Fruit fly (Drosophila melanogaster): ENCODE data around the gene CG4313.

Gene CG4313

dm6 chrX:2010010-2010873 lies 31.4 kb upstream of the CG4313 start, which contains the start of gene east (continued):
- no peak for TF ChIP-seq CG4318 (GFP tag; optimal IDR thresholded peaks at IDR 0.05)
- no peak for TF ChIP-seq dac (GFP tag; optimal IDR thresholded peaks at IDR 0.05)
- TF ChIP-seq Eip75B (GFP tag; optimal IDR thresholded peaks at IDR 0.05): no peak
- TF ChIP-seq CG3919 (GFP tag; optimal IDR thresholded peaks at IDR 0.05): no peak
- TF ChIP-seq svp (GFP tag): no peak
- peak; percentile 7 for TF ChIP-seq Blimp-1 (GFP tag; optimal IDR thresholded peaks at IDR 0.05)
- TF ChIP-seq CG1621 (tag; optimal IDR thresholded peaks at IDR 0.05): peak; percentile 52
- TF ChIP-seq fd59A (GFP tag; optimal IDR thresholded peaks at IDR 0.05): no peak
- TF ChIP-seq spab (GFP tag; optimal IDR thresholded peaks at IDR 0.05): no peak
- peak; percentile 83 for TF ChIP-seq Eip78C (GFP tag)
- TF ChIP-seq cyc (GFP tag; optimal IDR thresholded peaks at IDR 0.05): no peak
- TF ChIP-seq Sox14 (GFP tag; optimal IDR thresholded peaks at IDR 0.05): no peak
- TF ChIP-seq Ets96B (tag; optimal IDR thresholded peaks at IDR 0.05): no peak
- no peak for TF ChIP-seq CG3032 (tag; optimal IDR thresholded peaks at IDR 0.05)

- TF ChIP-seq CG6163 (GFP tag; IDR thresholded peaks at IDR 0.05) (peak; percentile 80), spab (GFP tag; optimal IDR thresholded peaks at IDR 0.05) (peak; percentile 46), CG32006 (GFP tag; optimal IDR thresholded peaks at IDR 0.05) (peak; percentile 79), CG15336 (GFP tag; IDR thresholded peaks at IDR 0.05) (peak; percentile 55), CG6854 (GFP tag; optimal IDR thresholded peaks at IDR 0.05) (no peak), Eip75B (GFP tag; optimal IDR thresholded peaks at IDR 0.05) (no peak), Eip78C (GFP tag) (peak; percentile 84), Ets21C (GFP tag; optimal IDR thresholded peaks at IDR 0.05) (peak; percentile 2), CG9139 (GFP tag; optimal IDR thresholded peaks at IDR 0.05) (no peak), Smox (GFP tag; optimal IDR thresholded peaks at IDR 0.05) (peak; percentile 58), CG6792 (GFP tag; optimal IDR thresholded peaks at IDR 0.05) (peak; percentile 14), CG8319 (GFP tag; optimal IDR thresholded peaks at IDR 0.05) (no peak), CG11902 (GFP tag; optimal IDR thresholded peaks at IDR 0.05) (peak; percentile 24), Gug (GFP tag; IDR thresholded peaks at IDR 0.05) (peak; percentile 39; the same call in 1 of the 2 replicates), Met (GFP tag; optimal IDR thresholded peaks at IDR 0.05) (peak; percentile 51), CG31627 (GFP tag; optimal IDR thresholded peaks at IDR 0.05) (peak; percentile 23), fd59A (GFP tag; optimal IDR thresholded peaks at IDR 0.05) (no peak), CG1621 (tag; optimal IDR thresholded peaks at IDR 0.05) (no peak), svp (GFP tag) (peak; percentile 72), CG11762 (GFP tag; optimal IDR thresholded peaks at IDR 0.05; ENCODE audit: insufficient read depth) (peak; percentile 21), CG4318 (GFP tag; optimal IDR thresholded peaks at IDR 0.05) (no peak), CG34406 (GFP tag; optimal IDR thresholded peaks at IDR 0.05) (peak; percentile 60), cyc (GFP tag; optimal IDR thresholded peaks at IDR 0.05) (peak; percentile 16), Sox14 (GFP tag; optimal IDR thresholded peaks at IDR 0.05) (peak; percentile 27), net (GFP tag; optimal IDR thresholded peaks at IDR 0.05) (peak; percentile 41), CG3919 (GFP tag; optimal IDR thresholded peaks at IDR 0.05) (peak; percentile 54), Hr39 (GFP tag; optimal IDR thresholded peaks at IDR 0.05) (peak; percentile 43), Hr38 (GFP tag; optimal IDR thresholded peaks at IDR 0.05) (no peak), Lpt (GFP tag; optimal IDR thresholded peaks at IDR 0.05) (peak; percentile 10), CG10669 (GFP tag; optimal IDR thresholded peaks at IDR 0.05) (peak; percentile 45), dsx (GFP tag; optimal IDR thresholded peaks at IDR 0.05; ENCODE audit: poor library complexity, severe bottlenecking) (peak; percentile 19), eg (GFP tag; IDR thresholded peaks at IDR 0.05) (peak; percentile 73; the same call in 2 of the 3 replicates), CG16779 (tag; optimal IDR thresholded peaks at IDR 0.05) (no peak), Blimp-1 (GFP tag; optimal IDR thresholded peaks at IDR 0.05) (no peak), lz (GFP tag; optimal IDR thresholded peaks at IDR 0.05) (peak; percentile 42), pdm3 (GFP tag; optimal IDR thresholded peaks at IDR 0.05) (peak; percentile 42), salr (GFP tag; optimal IDR thresholded peaks at IDR 0.05) (peak; percentile 3 to 72), CG7368 (GFP tag; optimal IDR thresholded peaks at IDR 0.05) (peak; percentile 1), vri (GFP tag; optimal IDR thresholded peaks at IDR 0.05) (peak; percentile 5), achi (GFP tag; optimal IDR thresholded peaks at IDR 0.05) (peak; percentile 50), CG10631 (GFP tag; optimal IDR thresholded peaks at IDR 0.05) (peak; percentile 60), CG11294 (GFP tag; IDR thresholded peaks at IDR 0.05) (no peak)
Measured at dm6 chrX:2011288-2012120, 30.2 kb upstream of the CG4313 start.
